Worm (Caenorhabditis elegans) whole organism, L3 larva: ENCODE data around the gene nsph-3.2.

ENCODE experiments used
- R02D3.7 ChIP-seq: fragments of 150-350 bp; optimal IDR thresholded peaks from 2 replicates; lab custom pipeline; 2014; ENCODE audit warnings: missing biosample characterization, missing genetic modification characterization
- ceh-16 ChIP-seq: sonication (generic microtip); optimal IDR thresholded peaks from 2 replicates; lab custom pipeline; 2017; ENCODE audit warnings: missing biosample characterization, missing genetic modification characterization
- elt-2 ChIP-seq: sonication (generic microtip); optimal IDR thresholded peaks from 2 replicates; lab custom pipeline; 2016; ENCODE audit warnings: missing genetic modification reagents, mild to moderate bottlenecking, missing genetic modification characterization, missing compliant biosample characterization
- elt-3 ChIP-seq, 3 experiments: fragments of 150-350 bp in 1 of 3; sonication (generic microtip) in 2 of 3; optimal IDR thresholded peaks; 2 replicates in 2 of 3; 4 replicates in 1 of 3; lab custom pipeline; 2014 to 2017; ENCODE audit warnings: missing biosample characterization in 3 of 3, missing genetic modification characterization in 3 of 3
- mdl-1 ChIP-seq: fragments of 150-350 bp; optimal IDR thresholded peaks from 2 replicates; lab custom pipeline; 2014; ENCODE audit warnings: missing biosample characterization, missing genetic modification characterization
- nhr-12 ChIP-seq: fragments of 150-350 bp; optimal IDR thresholded peaks from 2 replicates; lab custom pipeline; 2014; ENCODE audit warnings: missing biosample characterization, missing genetic modification characterization
- nhr-28 ChIP-seq: fragments of 150-350 bp; optimal IDR thresholded peaks from 2 replicates; lab custom pipeline; 2014; ENCODE audit warnings: missing biosample characterization, missing genetic modification characterization
- nhr-77 ChIP-seq: fragments of 150-350 bp; optimal IDR thresholded peaks from 2 replicates; lab custom pipeline; 2014; ENCODE audit warnings: missing biosample characterization, missing genetic modification characterization
- pqm-1 ChIP-seq: fragments of 150-350 bp; optimal IDR thresholded peaks from 2 replicates; lab custom pipeline; 2017; ENCODE audit warnings: missing biosample characterization, missing genetic modification characterization, inconsistent platforms
- snpc-4 ChIP-seq: fragments of 150-350 bp; optimal IDR thresholded peaks from 2 replicates; lab custom pipeline; 2014; ENCODE audit warnings: missing biosample characterization, missing genetic modification characterization
- ztf-11 ChIP-seq: fragments of 150-350 bp; optimal IDR thresholded peaks from 2 replicates; lab custom pipeline; 2014; ENCODE audit warnings: missing biosample characterization, missing genetic modification characterization

- no peak for TF ChIP-seq ztf-11 (tag; lab: Kevin White, UChicago)
- no peak for TF ChIP-seq nhr-12 (tag; lab: Kevin White, UChicago)
- TF ChIP-seq elt-2 (tag; lab: Kevin White, UChicago): no peak
- no peak for TF ChIP-seq R02D3.7 (tag; lab: Kevin White, UChicago)
- no peak for TF ChIP-seq nhr-28 (tag; lab: Kevin White, UChicago)
- TF ChIP-seq mdl-1: no peak
- no peak for TF ChIP-seq ceh-16 (tag; lab: Kevin White, UChicago)
- no peak for TF ChIP-seq elt-3 (tag; optimal IDR thresholded peaks at IDR 0.05; lab: Kevin White, UChicago)
- TF ChIP-seq snpc-4: peak; percentile 50
- TF ChIP-seq nhr-77: no peak
- TF ChIP-seq pqm-1 (tag; lab: Kevin White, UChicago): no peak
These were observed 37.9 kb downstream of the nsph-3.2 start, which contains the start of gene tsp-12 for ce11 chrIV:10150552-10151004.
